Fruit fly (Drosophila melanogaster) whole organism, embryonic: ENCODE results near the gene CG4004.

Experiments
- ATbp ChIP-seq: fragments of 200-800 bp; sonication (Bioruptor generic); optimal IDR thresholded peaks from 2 replicates; lab custom pipeline; 2017; ENCODE audit warnings: missing biosample characterization, mild to moderate bottlenecking, missing genetic modification characterization, missing genetic modification reagents
- Awh ChIP-seq: fragments of 200-800 bp; sonication (Bioruptor generic); IDR thresholded peaks from 2 replicates; pipeline ENCODE4, ENCODE4 v1.3.6; 2022; ENCODE audit warnings: missing biosample characterization, missing genetic modification characterization
- CG10147 ChIP-seq: fragments of 200-800 bp; sonication (Bioruptor generic); optimal IDR thresholded peaks from 2 replicates; lab custom pipeline; 2019; ENCODE audit warnings: missing biosample characterization, mild to moderate bottlenecking, missing genetic modification characterization, moderate library complexity
- CG10979 ChIP-seq: fragments of 200-800 bp; sonication (Bioruptor generic); optimal IDR thresholded peaks from 2 replicates; lab custom pipeline; 2018; ENCODE audit warnings: missing biosample characterization, mild to moderate bottlenecking, missing genetic modification characterization, moderate library complexity
- CG11695 ChIP-seq: fragments of 200-800 bp; sonication (Bioruptor generic); IDR thresholded peaks from 3 replicates; pipeline ENCODE4 v1.3.6; 2022; ENCODE audit warnings: missing biosample characterization, missing genetic modification characterization
- CG12155 ChIP-seq: fragments of 200-800 bp; sonication (Bioruptor generic); optimal IDR thresholded peaks from 3 replicates; lab custom pipeline; 2016; ENCODE audit warnings: missing biosample characterization, missing genetic modification characterization
- CG14710 ChIP-seq: fragments of 200-800 bp; sonication (Bioruptor generic); optimal IDR thresholded peaks from 3 replicates; lab custom pipeline; 2019; ENCODE audit warnings: missing biosample characterization, mild to moderate bottlenecking, missing genetic modification characterization, moderate library complexity
- CG15696 ChIP-seq: fragments of 200-800 bp; sonication (Bioruptor generic); optimal IDR thresholded peaks from 2 replicates; lab custom pipeline; 2019; ENCODE audit warnings: missing biosample characterization, mild to moderate bottlenecking, missing genetic modification characterization, moderate library complexity
- CG1603 ChIP-seq: fragments of 200-800 bp; sonication (Bioruptor generic); optimal IDR thresholded peaks from 2 replicates; lab custom pipeline; 2019; ENCODE audit warnings: missing biosample characterization, mild to moderate bottlenecking, missing genetic modification characterization, moderate library complexity
- CG16815 ChIP-seq: fragments of 200-800 bp; sonication (Bioruptor generic); optimal IDR thresholded peaks from 3 replicates; lab custom pipeline; 2017; ENCODE audit warnings: missing biosample characterization, mild to moderate bottlenecking, missing genetic modification characterization
- CG17328 ChIP-seq: fragments of 200-800 bp; sonication (Bioruptor generic); IDR thresholded peaks from 2 replicates; pipeline ENCODE4 v1.3.6; 2022; ENCODE audit warnings: missing biosample characterization, missing genetic modification characterization
- CG2116 ChIP-seq: fragments of 200-800 bp; sonication (Bioruptor generic); optimal IDR thresholded peaks from 3 replicates; lab custom pipeline; 2018; ENCODE audit warnings: missing biosample characterization, mild to moderate bottlenecking, missing genetic modification characterization
- CG2712 ChIP-seq: fragments of 200-800 bp; optimal IDR thresholded peaks from 3 replicates; lab custom pipeline; 2019; ENCODE audit warnings: missing biosample characterization, mild to moderate bottlenecking, missing genetic modification characterization, moderate library complexity
- CG33557 ChIP-seq: fragments of 200-800 bp; sonication (Bioruptor generic); optimal IDR thresholded peaks from 2 replicates; lab custom pipeline; 2019; ENCODE audit warnings: missing biosample characterization, mild to moderate bottlenecking, missing genetic modification characterization, moderate library complexity
- CG4404 ChIP-seq: fragments of 200-800 bp; sonication (Bioruptor generic); IDR thresholded peaks from 2 replicates; pipeline ENCODE4 v1.3.6; 2022; ENCODE audit warnings: missing biosample characterization, missing genetic modification characterization
- CG5953 ChIP-seq: fragments of 200-800 bp; sonication (Bioruptor generic); IDR thresholded peaks from 2 replicates; pipeline ENCODE4 v1.3.6; 2022; ENCODE audit warnings: missing biosample characterization, missing genetic modification characterization
- CG6254 ChIP-seq: fragments of 200-800 bp; sonication (Bioruptor generic); optimal IDR thresholded peaks from 3 replicates; lab custom pipeline; 2017; ENCODE audit warnings: mild to moderate bottlenecking, missing biosample characterization, missing genetic modification reagents, missing genetic modification characterization
- CG8281 ChIP-seq: fragments of 200-800 bp; sonication (Bioruptor generic); optimal IDR thresholded peaks from 2 replicates; lab custom pipeline; 2018; ENCODE audit warnings: missing biosample characterization, mild to moderate bottlenecking, missing genetic modification characterization, moderate library complexity
- Deaf1 ChIP-seq: fragments of 200-800 bp; optimal IDR thresholded peaks from 3 replicates; lab custom pipeline; 2019; ENCODE audit warnings: missing biosample characterization, mild to moderate bottlenecking, missing genetic modification characterization, moderate library complexity
- Hand ChIP-seq: fragments of 200-800 bp; sonication (Bioruptor generic); optimal IDR thresholded peaks from 2 replicates; lab custom pipeline; 2017; ENCODE audit warnings: mild to moderate bottlenecking, missing biosample characterization, missing genetic modification reagents, missing genetic modification characterization
- Hsf ChIP-seq: fragments of 200-800 bp; sonication (Bioruptor generic); optimal IDR thresholded peaks from 3 replicates; lab custom pipeline; 2016; ENCODE audit warnings: missing biosample characterization, missing genetic modification characterization
- Nf-YC ChIP-seq: fragments of 200-800 bp; optimal IDR thresholded peaks from 3 replicates; lab custom pipeline; 2019; ENCODE audit warnings: missing biosample characterization, mild to moderate bottlenecking, missing genetic modification characterization, moderate library complexity
- Oli ChIP-seq: fragments of 200-800 bp; sonication (Bioruptor generic); optimal IDR thresholded peaks from 2 replicates; lab custom pipeline; 2018; ENCODE audit warnings: missing biosample characterization, mild to moderate bottlenecking, missing genetic modification characterization, moderate library complexity
- PHDP ChIP-seq: fragments of 200-800 bp; sonication (Bioruptor generic); optimal IDR thresholded peaks from 3 replicates; lab custom pipeline; 2018; ENCODE audit warnings: missing biosample characterization, mild to moderate bottlenecking, missing genetic modification characterization, moderate library complexity
- Poxn ChIP-seq: fragments of 200-800 bp; sonication (Bioruptor generic); IDR thresholded peaks from 2 replicates; pipeline ENCODE4 v1.3.6; 2022; ENCODE audit warnings: missing biosample characterization, missing genetic modification characterization
- bcd ChIP-seq: fragments of 200-800 bp; sonication (Bioruptor generic); optimal IDR thresholded peaks from 2 replicates; lab custom pipeline; 2017; ENCODE audit warnings: missing biosample characterization, mild to moderate bottlenecking, missing genetic modification characterization
- cad ChIP-seq: fragments of >200 bp; optimal IDR thresholded peaks from 2 replicates; lab custom pipeline; 2017; ENCODE audit warnings: missing biosample characterization, missing genetic modification characterization
- cwo ChIP-seq: fragments of 200-800 bp; sonication (Bioruptor generic); optimal IDR thresholded peaks from 3 replicates; lab custom pipeline; 2017; ENCODE audit warnings: missing biosample characterization, missing genetic modification characterization, mild to moderate bottlenecking, moderate library complexity, missing genetic modification reagents
- dpn ChIP-seq, 2 experiments: fragments of 200-800 bp; sonication (Bioruptor generic); optimal IDR thresholded peaks; 3 replicates each; lab custom pipeline; 2016; ENCODE audit warnings: missing biosample characterization in 2 of 2, missing genetic modification characterization in 2 of 2
- esg ChIP-seq: fragments of 200-800 bp; sonication (Bioruptor generic); conservative IDR thresholded peaks from 2 replicates; pipeline ENCODE4 v1.3.6; 2022; ENCODE audit warnings: missing biosample characterization, missing genetic modification characterization
- fu2 ChIP-seq: fragments of 200-800 bp; sonication (Bioruptor generic); optimal IDR thresholded peaks from 2 replicates; lab custom pipeline; 2016; ENCODE audit warnings: missing biosample characterization, missing genetic modification characterization
- gsb-n ChIP-seq: fragments of 200-800 bp; sonication (Bioruptor generic); optimal IDR thresholded peaks from 3 replicates; lab custom pipeline; 2018; ENCODE audit warnings: missing biosample characterization, mild to moderate bottlenecking, missing genetic modification characterization
- ham ChIP-seq: fragments of 200-800 bp; sonication (Bioruptor generic); IDR thresholded peaks from 2 replicates; pipeline ENCODE4 v1.3.6; 2022; ENCODE audit warnings: missing biosample characterization, missing genetic modification characterization
- inv ChIP-seq: fragments of 200-800 bp; sonication (Bioruptor generic); IDR thresholded peaks from 2 replicates; pipeline ENCODE4 v1.3.6; 2022; ENCODE audit warnings: missing biosample characterization, missing genetic modification characterization; ENCODE audit not compliant: partially characterized antibody
- nau ChIP-seq: fragments of 200-800 bp; sonication (Bioruptor generic); optimal IDR thresholded peaks from 3 replicates; lab custom pipeline; 2017; ENCODE audit warnings: missing biosample characterization, mild to moderate bottlenecking, missing genetic modification characterization, missing genetic modification reagents
- nom ChIP-seq: fragments of 200-800 bp; sonication (Bioruptor generic); optimal IDR thresholded peaks from 2 replicates; lab custom pipeline; 2017; ENCODE audit warnings: missing biosample characterization, missing genetic modification characterization, mild to moderate bottlenecking, moderate library complexity, missing genetic modification reagents
- org-1 ChIP-seq: fragments of 200-800 bp; sonication (Bioruptor generic); optimal IDR thresholded peaks from 2 replicates; lab custom pipeline; 2017; ENCODE audit warnings: missing biosample characterization, missing genetic modification characterization
- pan ChIP-seq, 4 experiments: fragments of >200 bp in 3 of 4; fragments of 200-800 bp in 1 of 4; sonication (Bioruptor generic) in 1 of 4; optimal IDR thresholded peaks in 3 of 4; IDR thresholded peaks in 1 of 4; 2 replicates each; pipeline versions ENCODE4 v1.3.6 to Lab custom; 2017 to 2022; ENCODE audit warnings: missing biosample characterization in 2 of 4, missing genetic modification characterization in 2 of 4, mixed read lengths in 1 of 4
- row ChIP-seq: fragments of 200-800 bp; sonication (Bioruptor generic); IDR thresholded peaks from 3 replicates; pipeline ENCODE4 v1.3.6; 2022; ENCODE audit warnings: missing biosample characterization, missing genetic modification characterization
- run ChIP-seq: fragments of 200-800 bp; sonication (Bioruptor generic); optimal IDR thresholded peaks from 3 replicates; lab custom pipeline; 2018; ENCODE audit warnings: missing biosample characterization, mild to moderate bottlenecking, missing genetic modification characterization
- sd ChIP-seq: fragments of 200-800 bp; sonication (Bioruptor generic); optimal IDR thresholded peaks from 3 replicates; lab custom pipeline; 2018; ENCODE audit warnings: missing biosample characterization, mild to moderate bottlenecking, missing genetic modification characterization, moderate library complexity
- sisA ChIP-seq: fragments of 200-800 bp; sonication (Bioruptor generic); IDR thresholded peaks from 2 replicates; pipeline ENCODE4 v1.3.6; 2022; ENCODE audit warnings: missing biosample characterization, missing genetic modification characterization
- stwl ChIP-seq: fragments of 200-800 bp; sonication (Bioruptor generic); optimal IDR thresholded peaks from 3 replicates; lab custom pipeline; 2018; ENCODE audit warnings: missing biosample characterization, mild to moderate bottlenecking, missing genetic modification characterization, moderate library complexity
- tio ChIP-seq: fragments of 200-800 bp; sonication (Bioruptor generic); optimal IDR thresholded peaks from 2 replicates; lab custom pipeline; 2017; ENCODE audit warnings: missing biosample characterization, missing genetic modification characterization, inconsistent platforms
- unpg ChIP-seq: fragments of 200-800 bp; sonication (Bioruptor generic); optimal IDR thresholded peaks from 3 replicates; lab custom pipeline; 2018; ENCODE audit warnings: missing biosample characterization, mild to moderate bottlenecking, missing genetic modification characterization, moderate library complexity
- zf30C ChIP-seq: fragments of 200-800 bp; sonication (Bioruptor generic); optimal IDR thresholded peaks from 3 replicates; lab custom pipeline; 2018; ENCODE audit warnings: missing biosample characterization, mild to moderate bottlenecking, missing genetic modification characterization

CG4004 gene

DNA sequence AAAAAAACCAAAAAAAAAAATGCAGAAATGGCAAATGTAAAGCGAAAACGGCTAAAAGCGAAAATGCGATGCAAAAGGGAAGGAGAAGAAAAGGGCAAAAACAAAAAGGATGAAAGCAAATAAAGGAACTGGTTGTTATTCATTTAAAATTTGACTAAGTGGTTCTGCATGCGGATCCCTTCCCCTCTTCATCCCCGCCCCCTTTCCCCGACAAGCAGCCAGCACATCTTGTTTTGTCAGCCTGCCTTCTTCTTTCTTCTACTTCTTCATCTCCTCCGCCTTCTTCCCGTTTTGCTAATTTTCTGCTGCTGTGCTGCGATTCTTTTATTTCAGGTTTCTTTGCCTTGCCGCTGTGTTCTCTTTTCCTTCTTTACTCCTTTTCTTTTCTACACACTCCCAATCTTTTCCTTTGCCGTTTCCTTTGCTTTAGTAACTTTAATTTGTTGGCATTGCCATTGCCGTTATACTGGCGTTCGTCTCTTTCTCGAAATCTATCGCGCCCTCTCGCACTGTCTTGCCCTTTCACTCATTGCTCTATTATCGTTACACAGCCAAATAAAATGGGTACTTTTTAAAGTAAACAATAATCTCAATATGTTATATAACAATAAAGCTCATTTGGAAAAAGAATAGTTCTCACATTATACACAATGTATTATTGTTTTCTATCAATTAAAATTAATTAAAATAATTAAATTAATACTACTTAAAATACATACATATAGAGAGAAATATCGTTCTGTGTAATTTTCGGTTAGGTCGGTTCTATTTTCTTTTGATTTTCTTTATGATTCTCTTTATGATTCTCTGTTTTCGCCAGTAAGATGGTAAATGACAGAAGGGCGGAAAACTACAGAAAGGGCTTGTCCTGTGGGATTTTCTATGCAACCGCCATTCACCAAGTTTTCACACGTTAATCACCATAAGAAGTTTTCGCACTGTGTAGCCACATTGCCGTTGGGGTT lies 4.0 kb downstream of the CG4004 start:
- TF ChIP-seq sd (tag; lab: Kevin White, UChicago) (peak; percentile 10), CG17328 (GFP tag; lab: Robert Waterston, UW) (peak; percentile 37; the same call in 1 of the 2 replicates), org-1 (GFP tag; lab: Kevin White, UChicago) (peak; percentile 38), nau (GFP tag; lab: Kevin White, UChicago) (no peak), CG10979 (peak; percentile 83), CG33557 (peak; percentile 52), dpn (GFP tag; optimal IDR thresholded peaks at IDR 0.05; lab: Kevin White, UChicago) (peak in 1 of 2 experiments; percentile 7), Nf-YC (tag; lab: Kevin White, UChicago) (peak; percentile 30), nom (GFP tag; lab: Kevin White, UChicago) (peak; percentile 48), unpg (peak; percentile 69), CG8281 (tag; lab: Kevin White, UChicago) (peak; percentile 30), PHDP (tag; lab: Kevin White, UChicago) (peak; percentile 68), zf30C (GFP tag; lab: Kevin White, UChicago) (peak; percentile 87), esg (GFP tag; lab: Robert Waterston, UW) (0 out of 2 replicates have a peak, but pooled peaks have one; percentile 8), pan (optimal IDR thresholded peaks at IDR 0.05; lab: Kevin White, UChicago) (no peak), pan (GFP tag; optimal IDR thresholded peaks at IDR 0.05 in 1 of 2, IDR thresholded peaks at IDR 0.05 in 1 of 2) (peak in 1 of 2 experiments; percentile 49), ham (GFP tag; lab: Robert Waterston, UW) (no peak), CG5953 (GFP tag; lab: Robert Waterston, UW) (no peak), Oli (tag; lab: Kevin White, UChicago) (peak; percentile 70), gsb-n (peak; percentile 86), CG14710 (tag; lab: Kevin White, UChicago) (peak; percentile 79), CG10147 (peak; percentile 10), Awh (GFP tag; lab: Robert Waterston, UW) (no peak), CG6254 (peak; percentile 14), inv (GFP tag; lab: Robert Waterston, UW) (no peak), fu2 (no peak), CG4404 (peak; percentile 43), CG2116 (no peak), CG16815 (peak; percentile 25), Hand (GFP tag; lab: Kevin White, UChicago) (peak; percentile 5), tio (GFP tag; lab: Kevin White, UChicago) (peak; percentile 31), stwl (tag; lab: Kevin White, UChicago) (peak; percentile 17), CG15696 (tag; lab: Kevin White, UChicago) (peak; percentile 75), sisA (GFP tag; lab: Robert Waterston, UW) (peak; percentile 45), run (tag; lab: Kevin White, UChicago) (peak; percentile 40), cwo (GFP tag; lab: Kevin White, UChicago) (peak; percentile 54), CG11695 (GFP tag; lab: Robert Waterston, UW) (0 out of 3 replicates have a peak, but pooled peaks have one; percentile 31), CG1603 (peak; percentile 0), row (GFP tag; lab: Robert Waterston, UW) (peak; percentile 64), CG12155 (GFP tag; lab: Kevin White, UChicago) (peak; percentile 30), ATbp (GFP tag; lab: Kevin White, UChicago) (peak; percentile 33), Deaf1 (tag; lab: Kevin White, UChicago) (peak; percentile 39), CG2712 (peak; percentile 89), cad (GFP tag; lab: Kevin White, UChicago) (no peak), Hsf (peak; percentile 19), Poxn (GFP tag; lab: Robert Waterston, UW) (no peak), bcd (peak; percentile 35)
